Fruit fly (Drosophila melanogaster) whole organism, embryonic: ENCODE measurements around the gene ebd1.
A peak's percentile ranks its signal among the peaks of the same experiment; 100 is the strongest.

ENCODE experiments used
- BEAF-32 ChIP-seq: fragments of 200-800 bp; sonication (Bioruptor generic); optimal IDR thresholded peaks from 3 replicates; lab custom pipeline; 2017; ENCODE audit warnings: missing biosample characterization, missing genetic modification characterization, mild to moderate bottlenecking, moderate library complexity, missing genetic modification reagents
- CG10543 ChIP-seq: fragments of 200-800 bp; sonication (Bioruptor generic); optimal IDR thresholded peaks from 3 replicates; lab custom pipeline; 2017; ENCODE audit warnings: missing biosample characterization, mild to moderate bottlenecking, missing genetic modification characterization, moderate library complexity
- CG10959 ChIP-seq: fragments of 200-800 bp; sonication (Bioruptor generic); IDR thresholded peaks from 2 replicates; pipeline ENCODE4 v1.3.6; 2022; ENCODE audit warnings: missing biosample characterization, missing genetic modification characterization
- CG11398 ChIP-seq: fragments of 200-800 bp; sonication (Bioruptor generic); optimal IDR thresholded peaks from 2 replicates; lab custom pipeline; 2016; ENCODE audit warnings: missing biosample characterization, missing genetic modification characterization
- CG12391 ChIP-seq: fragments of 200-800 bp; sonication (Bioruptor generic); optimal IDR thresholded peaks from 3 replicates; lab custom pipeline; 2018; ENCODE audit warnings: missing biosample characterization, mild to moderate bottlenecking, missing genetic modification characterization, moderate library complexity
- CG12942 ChIP-seq: fragments of 200-800 bp; sonication (Bioruptor generic); optimal IDR thresholded peaks from 3 replicates; lab custom pipeline; 2016; ENCODE audit warnings: missing biosample characterization, missing genetic modification characterization
- CG14710 ChIP-seq: fragments of 200-800 bp; sonication (Bioruptor generic); optimal IDR thresholded peaks from 3 replicates; lab custom pipeline; 2019; ENCODE audit warnings: missing biosample characterization, mild to moderate bottlenecking, missing genetic modification characterization, moderate library complexity
- CG1602 ChIP-seq: fragments of 200-800 bp; sonication (Bioruptor generic); optimal IDR thresholded peaks from 3 replicates; lab custom pipeline; 2016; ENCODE audit warnings: missing biosample characterization, missing genetic modification characterization
- CG1647 ChIP-seq: fragments of 200-800 bp; sonication (Bioruptor generic); optimal IDR thresholded peaks from 3 replicates; lab custom pipeline; 2016; ENCODE audit warnings: missing biosample characterization, missing genetic modification characterization
- CG17186 ChIP-seq: fragments of 200-800 bp; sonication (Bioruptor generic); optimal IDR thresholded peaks from 3 replicates; lab custom pipeline; 2017; ENCODE audit warnings: missing biosample characterization, missing genetic modification reagents, missing genetic modification characterization
- CG18011 ChIP-seq: fragments of 200-800 bp; sonication (Bioruptor generic); optimal IDR thresholded peaks from 2 replicates; lab custom pipeline; 2017; ENCODE audit warnings: missing biosample characterization, missing genetic modification characterization, mild to moderate bottlenecking, moderate library complexity, missing genotype
- CG2129 ChIP-seq: fragments of 200-800 bp; sonication (Bioruptor generic); IDR thresholded peaks from 2 replicates; pipeline ENCODE4 v1.3.6; 2022; ENCODE audit warnings: missing biosample characterization, missing genetic modification characterization; ENCODE audit not compliant: partially characterized antibody
- CG2678 ChIP-seq: fragments of 200-800 bp; sonication (Bioruptor generic); optimal IDR thresholded peaks from 3 replicates; lab custom pipeline; 2019; ENCODE audit warnings: missing biosample characterization, mild to moderate bottlenecking, missing genetic modification characterization, moderate library complexity
- CG2712 ChIP-seq: fragments of 200-800 bp; optimal IDR thresholded peaks from 3 replicates; lab custom pipeline; 2019; ENCODE audit warnings: missing biosample characterization, mild to moderate bottlenecking, missing genetic modification characterization, moderate library complexity
- CG32772 ChIP-seq: fragments of 200-800 bp; sonication (Bioruptor generic); IDR thresholded peaks from 2 replicates; pipeline ENCODE4 v1.3.6; 2022; ENCODE audit warnings: missing biosample characterization, missing genetic modification characterization
- CG43689 ChIP-seq: fragments of 200-800 bp; sonication (Bioruptor generic); IDR thresholded peaks from 2 replicates; pipeline ENCODE4 v1.3.6; 2022; ENCODE audit warnings: missing biosample characterization, missing genetic modification characterization
- CG7372 ChIP-seq: fragments of 200-800 bp; sonication (Bioruptor generic); IDR thresholded peaks from 2 replicates; pipeline ENCODE4 v1.3.6; 2022; ENCODE audit warnings: missing biosample characterization, missing genetic modification characterization
- CG8944 ChIP-seq: fragments of 200-800 bp; sonication (Bioruptor generic); optimal IDR thresholded peaks from 3 replicates; lab custom pipeline; 2016; ENCODE audit warnings: missing biosample characterization, missing genetic modification characterization
- D ChIP-seq, 2 experiments: fragments of 200-800 bp in 1 of 2; fragments of >200 bp in 1 of 2; sonication (Bioruptor generic) in 1 of 2; optimal IDR thresholded peaks; 2 replicates in 1 of 2; 3 replicates in 1 of 2; lab custom pipeline; 2017; ENCODE audit warnings: mild to moderate bottlenecking in 1 of 2, missing biosample characterization in 1 of 2, missing genetic modification characterization in 1 of 2, missing genetic modification reagents in 1 of 2
- Doc2 ChIP-seq: fragments of 200-800 bp; sonication (Bioruptor generic); IDR thresholded peaks from 2 replicates; pipeline ENCODE4 v1.3.6; 2022; ENCODE audit warnings: missing biosample characterization, missing genetic modification characterization
- Hey ChIP-seq: fragments of 200-800 bp; sonication (Bioruptor generic); optimal IDR thresholded peaks from 3 replicates; lab custom pipeline; 2018; ENCODE audit warnings: missing biosample characterization, mild to moderate bottlenecking, missing genetic modification characterization
- Max ChIP-seq: fragments of 200-800 bp; sonication (Bioruptor generic); optimal IDR thresholded peaks from 2 replicates; lab custom pipeline; 2016; ENCODE audit warnings: missing biosample characterization, mild to moderate bottlenecking, missing genetic modification characterization
- PHDP ChIP-seq: fragments of 200-800 bp; sonication (Bioruptor generic); optimal IDR thresholded peaks from 3 replicates; lab custom pipeline; 2018; ENCODE audit warnings: missing biosample characterization, mild to moderate bottlenecking, missing genetic modification characterization, moderate library complexity
- Rx ChIP-seq: fragments of 200-800 bp; sonication (Bioruptor generic); IDR thresholded peaks from 2 replicates; pipeline ENCODE4 v1.3.6; 2022; ENCODE audit warnings: missing biosample characterization, missing genetic modification characterization
- Sin3A ChIP-seq: fragments of >200 bp; optimal IDR thresholded peaks from 2 replicates; lab custom pipeline; 2018
- Sry-β ChIP-seq: fragments of 200-800 bp; sonication (Bioruptor generic); optimal IDR thresholded peaks from 2 replicates; lab custom pipeline; 2018; ENCODE audit warnings: missing biosample characterization, mild to moderate bottlenecking, missing genetic modification characterization, moderate library complexity
- Sry-δ ChIP-seq: fragments of 200-800 bp; sonication (Bioruptor generic); optimal IDR thresholded peaks from 2 replicates; lab custom pipeline; 2016; ENCODE audit warnings: missing biosample characterization, missing genetic modification characterization
- ac ChIP-seq: fragments of 200-800 bp; sonication (Bioruptor generic); optimal IDR thresholded peaks from 3 replicates; lab custom pipeline; 2017; ENCODE audit warnings: missing biosample characterization, mild to moderate bottlenecking, missing genetic modification characterization
- aop ChIP-seq: fragments of 200-800 bp; sonication (Bioruptor generic); IDR thresholded peaks from 2 replicates; pipeline ENCODE4 v1.3.6; 2022; ENCODE audit warnings: missing biosample characterization, missing genetic modification characterization
- ash1 ChIP-seq: fragments of 200-800 bp; sonication (Bioruptor generic); optimal IDR thresholded peaks from 2 replicates; lab custom pipeline; 2018; ENCODE audit warnings: missing biosample characterization, mild to moderate bottlenecking, missing genetic modification characterization
- bsh ChIP-seq, 2 experiments: fragments of 200-800 bp; sonication (Bioruptor generic); optimal IDR thresholded peaks; 2 replicates each; lab custom pipeline; 2017 to 2018; ENCODE audit warnings: mild to moderate bottlenecking in 2 of 2, missing biosample characterization in 2 of 2, missing genetic modification characterization in 2 of 2, moderate library complexity in 1 of 2
- caup ChIP-seq: fragments of 200-800 bp; sonication (Bioruptor generic); optimal IDR thresholded peaks from 3 replicates; lab custom pipeline; 2017; ENCODE audit warnings: missing biosample characterization, mild to moderate bottlenecking, missing genetic modification characterization, moderate library complexity; ENCODE audit not compliant: severe bottlenecking
- da ChIP-seq: fragments of 200-800 bp; sonication (Bioruptor generic); optimal IDR thresholded peaks from 2 replicates; lab custom pipeline; 2016; ENCODE audit warnings: missing biosample characterization, missing genetic modification characterization
- fd102C ChIP-seq: fragments of 200-800 bp; sonication (Bioruptor generic); optimal IDR thresholded peaks from 2 replicates; lab custom pipeline; 2018; ENCODE audit warnings: missing biosample characterization, mild to moderate bottlenecking, missing genetic modification characterization, moderate library complexity
- fd64A ChIP-seq: fragments of 200-800 bp; sonication (Bioruptor generic); optimal IDR thresholded peaks from 3 replicates; lab custom pipeline; 2018; ENCODE audit warnings: missing biosample characterization, mild to moderate bottlenecking, missing genetic modification characterization
- grn ChIP-seq: fragments of 200-800 bp; sonication (Bioruptor generic); optimal IDR thresholded peaks from 3 replicates; lab custom pipeline; 2017; ENCODE audit warnings: missing biosample characterization, missing genetic modification characterization
- gro ChIP-seq: fragments of 200-800 bp; sonication (Bioruptor generic); optimal IDR thresholded peaks from 2 replicates; lab custom pipeline; 2016; ENCODE audit warnings: missing biosample characterization, missing genetic modification characterization
- insv ChIP-seq, 2 experiments: fragments of 200-800 bp; sonication (Bioruptor generic); optimal IDR thresholded peaks; 3 replicates each; lab custom pipeline; 2016 to 2018; ENCODE audit warnings: missing biosample characterization in 2 of 2, missing genetic modification characterization in 2 of 2
- inv ChIP-seq: fragments of 200-800 bp; sonication (Bioruptor generic); IDR thresholded peaks from 2 replicates; pipeline ENCODE4 v1.3.6; 2022; ENCODE audit warnings: missing biosample characterization, missing genetic modification characterization; ENCODE audit not compliant: partially characterized antibody
- kah ChIP-seq: fragments of 200-800 bp; sonication (Bioruptor generic); optimal IDR thresholded peaks from 2 replicates; lab custom pipeline; 2018; ENCODE audit warnings: missing biosample characterization, mild to moderate bottlenecking, missing genetic modification characterization
- lmd ChIP-seq: fragments of 200-800 bp; sonication (Bioruptor generic); IDR thresholded peaks from 2 replicates; pipeline ENCODE4 v1.3.6; 2022; ENCODE audit warnings: missing biosample characterization, missing genetic modification characterization
- mld ChIP-seq: fragments of 200-800 bp; sonication (Bioruptor generic); IDR thresholded peaks from 3 replicates; pipeline ENCODE4 v1.3.6; 2022; ENCODE audit warnings: missing biosample characterization, missing genetic modification characterization; ENCODE audit not compliant: partially characterized antibody
- onecut ChIP-seq: fragments of 200-800 bp; sonication (Bioruptor generic); IDR thresholded peaks from 2 replicates; pipeline ENCODE4 v1.3.6; 2022; ENCODE audit warnings: missing biosample characterization, missing genetic modification characterization
- p53 ChIP-seq: fragments of 200-800 bp; sonication (Bioruptor generic); optimal IDR thresholded peaks from 2 replicates; lab custom pipeline; 2016; ENCODE audit warnings: missing biosample characterization, missing genetic modification characterization
- prd ChIP-seq, 3 experiments: fragments of >200 bp in 2 of 3; fragments of 200-800 bp in 1 of 3; sonication (Bioruptor generic) in 1 of 3; optimal IDR thresholded peaks in 2 of 3; IDR thresholded peaks in 1 of 3; 2 replicates in 2 of 3; 3 replicates in 1 of 3; pipeline versions ENCODE4 v1.3.6 to Lab custom; 2017 to 2022; ENCODE audit warnings: missing biosample characterization in 1 of 3, missing genetic modification characterization in 1 of 3
- tll ChIP-seq, 2 experiments: fragments of 200-800 bp in 1 of 2; fragments of >200 bp in 1 of 2; sonication (Bioruptor generic) in 1 of 2; optimal IDR thresholded peaks; 2 replicates each; lab custom pipeline; 2017 to 2019; ENCODE audit warnings: missing biosample characterization in 2 of 2, missing genetic modification characterization in 2 of 2, mild to moderate bottlenecking in 1 of 2, moderate library complexity in 1 of 2
- wek ChIP-seq: fragments of 200-800 bp; sonication (Bioruptor generic); optimal IDR thresholded peaks from 3 replicates; lab custom pipeline; 2018; ENCODE audit warnings: missing biosample characterization, mild to moderate bottlenecking, missing genetic modification characterization, moderate library complexity
- wor ChIP-seq: fragments of 200-800 bp; sonication (Bioruptor generic); IDR thresholded peaks from 2 replicates; pipeline ENCODE4 v1.3.6; 2022; ENCODE audit warnings: missing biosample characterization, missing genetic modification characterization
- z ChIP-seq: fragments of 200-800 bp; sonication (Bioruptor generic); IDR thresholded peaks from 3 replicates; pipeline ENCODE4 v1.3.6; 2022; ENCODE audit warnings: missing biosample characterization, missing genetic modification characterization
- zen2 ChIP-seq: fragments of 200-800 bp; sonication (Bioruptor generic); IDR thresholded peaks from 3 replicates; pipeline ENCODE4 v1.3.6; 2022; ENCODE audit warnings: missing biosample characterization, missing genetic modification characterization; ENCODE audit not compliant: partially characterized antibody

Gene ebd1

dm6 chr3L:732290-732954 is 47.1 kb upstream of the ebd1 start (continued):
- no peak for TF ChIP-seq CG12391 (tag; lab: Kevin White, UChicago)
- no peak for TF ChIP-seq BEAF-32
- TF ChIP-seq wek (GFP tag; lab: Kevin White, UChicago): no peak
- no peak for TF ChIP-seq gro (GFP tag; lab: Kevin White, UChicago)
- no peak for TF ChIP-seq inv (GFP tag; lab: Robert Waterston, UW)
- TF ChIP-seq insv (GFP tag; optimal IDR thresholded peaks at IDR 0.05; lab: Kevin White, UChicago): no peak
- no peak for TF ChIP-seq CG2712 (tag; lab: Kevin White, UChicago)
- TF ChIP-seq aop (GFP tag; lab: Robert Waterston, UW): no peak
- TF ChIP-seq CG10543 (GFP tag; lab: Kevin White, UChicago): no peak
- TF ChIP-seq CG7372: no peak
- TF ChIP-seq p53 (GFP tag; lab: Kevin White, UChicago): no peak
- no peak for TF ChIP-seq ash1 (GFP tag; lab: Kevin White, UChicago)
- TF ChIP-seq Sry-β (GFP tag; lab: Kevin White, UChicago): no peak
- no peak for TF ChIP-seq zen2
- TF ChIP-seq grn: no peak
- peak in 1 of 2 experiments; percentile 88 for TF ChIP-seq tll (GFP tag; optimal IDR thresholded peaks at IDR 0.05; lab: Kevin White, UChicago)
- TF ChIP-seq CG14710 (tag; lab: Kevin White, UChicago): no peak
- TF ChIP-seq D (optimal IDR thresholded peaks at IDR 0.05; lab: Kevin White, UChicago): no peak
- TF ChIP-seq D (GFP tag; optimal IDR thresholded peaks at IDR 0.05; lab: Kevin White, UChicago): no peak
- TF ChIP-seq CG2129 (GFP tag; lab: Robert Waterston, UW): no peak
- no peak for TF ChIP-seq CG11398 (GFP tag; lab: Kevin White, UChicago)
- no peak for TF ChIP-seq fd102C (GFP tag; lab: Kevin White, UChicago)
- no peak for TF ChIP-seq CG18011 (GFP tag; lab: Kevin White, UChicago)
- TF ChIP-seq CG43689: no peak
- TF ChIP-seq CG17186: no peak
- TF ChIP-seq CG32772 (GFP tag; lab: Robert Waterston, UW): peak; percentile 62; the same call in 1 of the 2 replicates
- no peak for TF ChIP-seq lmd (GFP tag; lab: Robert Waterston, UW)
- no peak for TF ChIP-seq prd (optimal IDR thresholded peaks at IDR 0.05; lab: Kevin White, UChicago)
- TF ChIP-seq prd (GFP tag; IDR thresholded peaks at IDR 0.05; lab: Robert Waterston, UW): no peak
- TF ChIP-seq CG10959 (GFP tag; lab: Robert Waterston, UW): no peak
- no peak for TF ChIP-seq kah (GFP tag; lab: Kevin White, UChicago)
- no peak for TF ChIP-seq CG1647 (GFP tag; lab: Kevin White, UChicago)
- no peak for TF ChIP-seq Hey (tag; lab: Kevin White, UChicago)
- TF ChIP-seq CG2678 (tag; lab: Kevin White, UChicago): no peak
- no peak for TF ChIP-seq Sin3A
- no peak for TF ChIP-seq da (GFP tag; lab: Kevin White, UChicago)
- TF ChIP-seq z (GFP tag; lab: Robert Waterston, UW): peak; percentile 65; the same call in 1 of the 3 replicates
- peak; percentile 22 for TF ChIP-seq ac (GFP tag; lab: Kevin White, UChicago)
- TF ChIP-seq, all 482 proteins: peak for 14

DNA sequence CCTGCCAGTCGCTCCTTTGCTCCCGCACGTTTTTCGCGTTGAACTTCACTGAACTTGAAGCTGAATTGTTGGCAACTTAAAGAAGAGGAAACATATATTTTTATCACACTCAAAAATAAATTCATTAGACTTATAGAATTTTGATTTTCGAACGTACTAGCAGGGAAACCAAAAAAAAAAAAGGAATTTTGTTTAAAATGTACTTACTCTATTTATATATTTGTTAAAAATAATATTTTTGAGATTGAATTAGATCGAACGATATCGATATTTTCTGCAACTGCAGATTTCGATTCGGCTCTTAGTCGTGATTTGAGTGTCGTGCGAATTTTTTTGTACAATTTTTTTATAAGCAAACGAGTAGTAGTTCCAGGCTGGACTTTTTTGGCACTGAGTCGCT is 46.1 kb upstream of the ebd1 start:
- TF ChIP-seq wor (GFP tag; lab: Robert Waterston, UW) (no peak), Rx (GFP tag; lab: Robert Waterston, UW) (no peak), caup (no peak), PHDP (tag; lab: Kevin White, UChicago) (no peak), CG8944 (GFP tag; lab: Kevin White, UChicago) (no peak), mld (GFP tag; lab: Robert Waterston, UW) (no peak), Doc2 (GFP tag; lab: Robert Waterston, UW) (no peak), fd64A (no peak), Sry-δ (no peak), CG12942 (GFP tag; lab: Kevin White, UChicago) (no peak), onecut (GFP tag; lab: Robert Waterston, UW) (no peak), bsh (GFP tag; optimal IDR thresholded peaks at IDR 0.05; lab: Kevin White, UChicago) (no peak), CG1602 (no peak), CG7372 (no peak), Max (GFP tag; lab: Kevin White, UChicago) (no peak)
